Worm (Caenorhabditis elegans) whole organism, late embryonic: ENCODE data around the gene C04B4.2.

ENCODE experiments used
- C08G9.2 ChIP-seq: sonication (generic microtip); optimal IDR thresholded peaks from 2 replicates; lab custom pipeline; 2016; ENCODE audit warnings: mild to moderate bottlenecking, missing genetic modification characterization, moderate library complexity, missing compliant biosample characterization
- C38D4.7 ChIP-seq: fragments of 200-800 bp; sonication (Bioruptor generic); optimal IDR thresholded peaks from 2 replicates; lab custom pipeline; 2018; ENCODE audit warnings: mild to moderate bottlenecking, missing genetic modification characterization, moderate library complexity, missing compliant biosample characterization
- F13H6.1 ChIP-seq: sonication (generic microtip); optimal IDR thresholded peaks from 2 replicates; lab custom pipeline; 2016; ENCODE audit warnings: missing genetic modification characterization, missing compliant biosample characterization
- K02D7.2 ChIP-seq: sonication (generic microtip); optimal IDR thresholded peaks from 2 replicates; lab custom pipeline; 2017; ENCODE audit warnings: mild to moderate bottlenecking, missing genetic modification characterization, missing compliant biosample characterization
- K09A11.1 ChIP-seq: sonication (generic microtip); optimal IDR thresholded peaks from 2 replicates; lab custom pipeline; 2017; ENCODE audit warnings: antibody characterized with exemption, mild to moderate bottlenecking, missing genetic modification characterization, missing compliant biosample characterization; ENCODE audit not compliant: insufficient read depth
- Y22D7AL.16 ChIP-seq: sonication (generic microtip); optimal IDR thresholded peaks from 2 replicates; lab custom pipeline; 2016; ENCODE audit warnings: missing genetic modification characterization, missing compliant biosample characterization
- ama-1 ChIP-seq: fragments of 150-350 bp; optimal IDR thresholded peaks from 2 replicates; lab custom pipeline; 2014
- ceh-18 ChIP-seq: sonication (generic microtip); optimal IDR thresholded peaks from 2 replicates; lab custom pipeline; 2016; ENCODE audit warnings: missing genetic modification characterization, missing compliant biosample characterization
- ceh-19 ChIP-seq: fragments of 200-800 bp; sonication (Bioruptor generic); optimal IDR thresholded peaks from 2 replicates; lab custom pipeline; 2018; ENCODE audit warnings: mild to moderate bottlenecking, missing genetic modification characterization, missing compliant biosample characterization
- ceh-22 ChIP-seq: sonication (generic microtip); optimal IDR thresholded peaks from 2 replicates; lab custom pipeline; 2017; ENCODE audit warnings: missing biosample characterization, missing genetic modification characterization
- ceh-24 ChIP-seq: sonication (generic microtip); optimal IDR thresholded peaks from 2 replicates; lab custom pipeline; 2016; ENCODE audit warnings: mild to moderate bottlenecking, missing genetic modification characterization, missing compliant biosample characterization
- ceh-31 ChIP-seq: sonication (generic microtip); optimal IDR thresholded peaks from 2 replicates; lab custom pipeline; 2016; ENCODE audit warnings: missing genetic modification characterization, missing compliant biosample characterization
- ceh-34 ChIP-seq: sonication (generic microtip); optimal IDR thresholded peaks from 2 replicates; lab custom pipeline; 2016; ENCODE audit warnings: mild to moderate bottlenecking, missing genetic modification characterization, missing compliant biosample characterization
- ceh-48 ChIP-seq: sonication (generic microtip); optimal IDR thresholded peaks from 2 replicates; lab custom pipeline; 2016; ENCODE audit warnings: missing genetic modification characterization, inconsistent platforms, missing compliant biosample characterization
- che-1 ChIP-seq: sonication (generic microtip); optimal IDR thresholded peaks from 2 replicates; lab custom pipeline; 2016; ENCODE audit warnings: mild to moderate bottlenecking, missing genetic modification characterization, missing compliant biosample characterization
- dmd-4 ChIP-seq: sonication (generic microtip); optimal IDR thresholded peaks from 2 replicates; lab custom pipeline; 2016; ENCODE audit warnings: borderline replicate concordance, missing genetic modification characterization, missing compliant biosample characterization
- eyg-1 ChIP-seq: sonication (generic microtip); optimal IDR thresholded peaks from 2 replicates; lab custom pipeline; 2016; ENCODE audit warnings: missing genotype, missing genetic modification characterization, missing compliant biosample characterization
- fkh-10 ChIP-seq: fragments of 150-350 bp; optimal IDR thresholded peaks from 2 replicates; lab custom pipeline; 2014; ENCODE audit warnings: missing biosample characterization, missing genetic modification reagents, missing genetic modification characterization
- gmeb-2 ChIP-seq: sonication (generic microtip); optimal IDR thresholded peaks from 2 replicates; lab custom pipeline; 2016; ENCODE audit warnings: missing genetic modification characterization, inconsistent platforms, missing compliant biosample characterization
- hlh-13 ChIP-seq: fragments of 200-800 bp; sonication (Bioruptor generic); optimal IDR thresholded peaks from 2 replicates; lab custom pipeline; 2018; ENCODE audit warnings: mild to moderate bottlenecking, missing genetic modification characterization, missing compliant biosample characterization
- hlh-6 ChIP-seq: sonication (generic microtip); optimal IDR thresholded peaks from 2 replicates; lab custom pipeline; 2016; ENCODE audit warnings: missing genotype, missing genetic modification characterization, missing compliant biosample characterization
- hlh-8 ChIP-seq: sonication (generic microtip); optimal IDR thresholded peaks from 2 replicates; lab custom pipeline; 2016; ENCODE audit warnings: missing genotype, missing genetic modification characterization, missing compliant biosample characterization
- lin-11 ChIP-seq: fragments of 200-800 bp; sonication (Bioruptor generic); optimal IDR thresholded peaks from 2 replicates; lab custom pipeline; 2018; ENCODE audit warnings: mild to moderate bottlenecking, missing genetic modification characterization, missing compliant biosample characterization
- madf-2 ChIP-seq: sonication (generic microtip); optimal IDR thresholded peaks from 2 replicates; lab custom pipeline; 2017; ENCODE audit warnings: missing genetic modification characterization, missing compliant biosample characterization
- nfya-1 ChIP-seq: sonication (generic microtip); optimal IDR thresholded peaks from 2 replicates; lab custom pipeline; 2017; ENCODE audit warnings: missing genetic modification characterization, mild to moderate bottlenecking, missing compliant biosample characterization, antibody characterized with exemption, moderate library complexity
- nhr-232 ChIP-seq: sonication (generic microtip); optimal IDR thresholded peaks from 2 replicates; lab custom pipeline; 2016; ENCODE audit warnings: missing genetic modification characterization, missing compliant biosample characterization
- pag-3 ChIP-seq: sonication (generic microtip); optimal IDR thresholded peaks from 2 replicates; lab custom pipeline; 2016; ENCODE audit warnings: missing compliant biosample characterization, missing genetic modification characterization, borderline replicate concordance
- pha-2 ChIP-seq: sonication (generic microtip); optimal IDR thresholded peaks from 2 replicates; lab custom pipeline; 2017; ENCODE audit warnings: mild to moderate bottlenecking, missing genetic modification characterization, missing compliant biosample characterization
- pha-4 ChIP-seq: fragments of 150-350 bp; optimal IDR thresholded peaks from 2 replicates; lab custom pipeline; 2018; ENCODE audit warnings: missing biosample characterization, missing genetic modification reagents, missing genetic modification characterization
- pqm-1 ChIP-seq: sonication (generic microtip); optimal IDR thresholded peaks from 2 replicates; lab custom pipeline; 2016; ENCODE audit warnings: missing genetic modification characterization, missing compliant biosample characterization
- rnt-1 ChIP-seq: sonication (generic microtip); optimal IDR thresholded peaks from 2 replicates; lab custom pipeline; 2016; ENCODE audit warnings: missing genetic modification characterization, missing compliant biosample characterization
- sox-4 ChIP-seq: sonication (generic microtip); optimal IDR thresholded peaks from 2 replicates; lab custom pipeline; 2017; ENCODE audit warnings: mild to moderate bottlenecking, missing genetic modification characterization, inconsistent platforms, missing compliant biosample characterization
- syd-9 ChIP-seq: sonication (generic microtip); optimal IDR thresholded peaks from 2 replicates; lab custom pipeline; 2016; ENCODE audit warnings: mild to moderate bottlenecking, missing genetic modification characterization, moderate library complexity, missing compliant biosample characterization
- tbx-2 ChIP-seq: sonication (generic microtip); optimal IDR thresholded peaks from 2 replicates; lab custom pipeline; 2016; ENCODE audit warnings: missing genetic modification characterization, missing compliant biosample characterization
- unc-3 ChIP-seq, 2 experiments: fragments of 200-800 bp in 1 of 2; sonication (Bioruptor generic) in 1 of 2; sonication (generic microtip) in 1 of 2; conservative IDR thresholded peaks in 1 of 2; optimal IDR thresholded peaks in 1 of 2; 2 replicates each; pipeline versions ENCODE4 v1.3.6 to Lab custom; 2016 to 2022; ENCODE audit warnings: missing compliant biosample characterization in 2 of 2, missing genetic modification characterization in 2 of 2, missing genetic modification reagents in 1 of 2
- unc-55 ChIP-seq: sonication (generic microtip); optimal IDR thresholded peaks from 2 replicates; lab custom pipeline; 2017; ENCODE audit warnings: missing biosample characterization, missing genetic modification reagents, missing genetic modification characterization
- zip-5 ChIP-seq: sonication (generic microtip); optimal IDR thresholded peaks from 2 replicates; lab custom pipeline; 2016; ENCODE audit warnings: missing genetic modification characterization, missing compliant biosample characterization

The C04B4.2 gene

ce11 chrX:12282911-12283310, at the start of gene C04B4.2:
C04B4.2 (plus strand) TSS chrX:12283281.
- TF ChIP-seq zip-5 (tag; lab: Kevin White, UChicago) = no peak
- no peak for TF ChIP-seq ceh-22 (tag; lab: Kevin White, UChicago)
- no peak for TF ChIP-seq C38D4.7 (GFP tag; lab: Kevin White, UChicago)
- no peak for TF ChIP-seq sox-4 (tag; lab: Kevin White, UChicago)
- TF ChIP-seq ceh-24 (tag; lab: Kevin White, UChicago) = no peak
- TF ChIP-seq fkh-10 (GFP tag; lab: Kevin White, UChicago) = no peak
- no peak for TF ChIP-seq hlh-6
- no peak for TF ChIP-seq unc-55 (GFP tag; lab: Kevin White, UChicago)
- TF ChIP-seq ceh-48 (tag; lab: Kevin White, UChicago) = no peak
- TF ChIP-seq K09A11.1 (tag; lab: Kevin White, UChicago) = no peak
- no peak for TF ChIP-seq tbx-2
- no peak for TF ChIP-seq syd-9 (tag; lab: Kevin White, UChicago)
- TF ChIP-seq pha-4 = no peak
- no peak for TF ChIP-seq ceh-18 (tag; lab: Kevin White, UChicago)
- no peak for TF ChIP-seq ama-1 (lab: Kevin White, UChicago)
- no peak for TF ChIP-seq ceh-31
- TF ChIP-seq eyg-1 (tag; lab: Kevin White, UChicago) = no peak
- TF ChIP-seq rnt-1 (tag; lab: Kevin White, UChicago) = no peak

- TF ChIP-seq nhr-232 (tag; lab: Kevin White, UChicago) (no peak), K02D7.2 (tag; lab: Kevin White, UChicago) (no peak), C08G9.2 (tag; lab: Kevin White, UChicago) (no peak), unc-3 (GFP tag; conservative IDR thresholded peaks at IDR 0.05; lab: Robert Waterston, UW) (no peak), unc-3 (tag; optimal IDR thresholded peaks at IDR 0.05; lab: Kevin White, UChicago) (no peak), gmeb-2 (tag; lab: Kevin White, UChicago) (no peak), Y22D7AL.16 (no peak), che-1 (tag; lab: Kevin White, UChicago) (no peak), nfya-1 (tag; lab: Kevin White, UChicago) (no peak), tbx-2 (no peak), pqm-1 (no peak), madf-2 (tag; lab: Kevin White, UChicago) (no peak), ceh-19 (GFP tag; lab: Kevin White, UChicago) (no peak)
Observed at ce11 chrX:12234424-12234823, 48.7 kb upstream of the C04B4.2 start.

ce11 chrX:12235388-12235787, 47.7 kb upstream of the C04B4.2 start, which contains the start of gene C23H4.6:
C23H4.6 (plus strand) TSS chrX:12235606.
- no peak for TF ChIP-seq ceh-18 (tag; lab: Kevin White, UChicago)
- no peak for TF ChIP-seq ceh-34 (tag; lab: Kevin White, UChicago)
- TF ChIP-seq, all 69 proteins: peak for 0

ce11 chrX:12241457-12241856, 41.6 kb upstream of the C04B4.2 start, which contains the start of gene cest-3:
cest-3 (plus strand) TSS chrX:12241646.
- TF ChIP-seq hlh-8 (tag; lab: Kevin White, UChicago) = no peak
- TF ChIP-seq lin-11 = no peak
- TF ChIP-seq F13H6.1 (tag; lab: Kevin White, UChicago) = no peak
- TF ChIP-seq hlh-13 (GFP tag; lab: Kevin White, UChicago) = no peak
- no peak for TF ChIP-seq ceh-22 (tag; lab: Kevin White, UChicago)
- TF ChIP-seq ceh-19 (GFP tag; lab: Kevin White, UChicago) = no peak
- TF ChIP-seq ceh-18 (tag; lab: Kevin White, UChicago) = no peak
- TF ChIP-seq gmeb-2 (tag; lab: Kevin White, UChicago) = no peak
- TF ChIP-seq C38D4.7 (GFP tag; lab: Kevin White, UChicago) = no peak
- TF ChIP-seq pag-3 (tag; lab: Kevin White, UChicago) = no peak
- TF ChIP-seq pha-2 (tag; lab: Kevin White, UChicago) = no peak
- TF ChIP-seq dmd-4 = no peak
- TF ChIP-seq, all 69 proteins: peak for 0
